Worm (Caenorhabditis elegans): ENCODE results near the gene F19C7.2.

DNA sequence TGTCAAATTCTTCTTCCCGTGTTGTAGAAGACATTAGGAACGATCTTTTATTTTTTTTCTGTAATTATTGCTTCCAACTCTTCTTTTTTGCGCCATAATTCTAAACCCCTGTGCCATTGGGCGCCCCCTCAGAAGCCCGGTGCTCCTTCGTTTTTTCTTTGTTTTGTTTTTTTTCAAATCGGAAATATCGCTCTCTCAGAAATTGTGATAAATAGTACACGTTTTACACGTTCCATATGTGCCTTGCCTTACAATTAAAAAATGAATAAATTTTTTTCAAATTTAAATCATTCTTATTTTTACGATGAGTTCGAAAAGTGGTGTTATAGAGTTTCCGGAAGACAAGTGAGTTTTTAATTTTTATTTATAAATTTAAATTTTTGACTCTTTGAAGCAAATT lies 49.7 kb downstream of the F19C7.2 start, which contains the start of gene F29B9.7:
- TF ChIP-seq unc-86 (tag; optimal IDR thresholded peaks at IDR 0.05) (no peak), ceh-2 (tag; optimal IDR thresholded peaks at IDR 0.05) (no peak), ama-1 (optimal IDR thresholded peaks at IDR 0.05) (no peak), hlh-8 (tag; optimal IDR thresholded peaks at IDR 0.05) (no peak), ets-4 (tag; optimal IDR thresholded peaks at IDR 0.05) (no peak), dmd-4 (tag; optimal IDR thresholded peaks at IDR 0.05; ENCODE audit: borderline replicate concordance) (no peak), unc-55 (GFP tag; optimal IDR thresholded peaks at IDR 0.05) (no peak), pha-4 (tag; optimal IDR thresholded peaks at IDR 0.05) (no peak), unc-42 (tag; optimal IDR thresholded peaks at IDR 0.05) (no peak), sox-4 (tag; optimal IDR thresholded peaks at IDR 0.05) (no peak), fkh-10 (GFP tag; optimal IDR thresholded peaks at IDR 0.05) (no peak), tbx-2 (tag; optimal IDR thresholded peaks at IDR 0.05) (no peak), Y22D7AL.16 (tag; optimal IDR thresholded peaks at IDR 0.05) (no peak), syd-9 (tag; optimal IDR thresholded peaks at IDR 0.05) (no peak)

All from whole organism, late embryonic.